Fruit fly (Drosophila melanogaster): Measurements from ENCODE around the gene Tmf.

- TF ChIP-seq CG8478 (optimal IDR thresholded peaks at IDR 0.05) (no peak), CTCF (optimal IDR thresholded peaks at IDR 0.05) (no peak)
Measured at dm6 chrX:6856332-6856995, 12.3 kb downstream of the Tmf start.

All from S2 (cell line).